Fruit fly (Drosophila melanogaster) S2 (cell line): ENCODE measurements around the gene qless.

Source experiments
- CG8478 ChIP-seq: fragments of >200 bp; optimal IDR thresholded peaks from 2 replicates; lab custom pipeline; 2018
- CTCF ChIP-seq, 2 experiments: fragments of >200 bp; optimal IDR thresholded peaks; 2 replicates each; lab custom pipeline; 2018

dm6 chr3R:31210630-31211029 is 41.8 kb downstream of the qless start, which contains the start of gene chp:
- TF ChIP-seq CG8478 (lab: Kevin White, UChicago) (no peak), CTCF (optimal IDR thresholded peaks at IDR 0.05; lab: Kevin White, UChicago) (no peak)
